Fruit fly (Drosophila melanogaster) whole organism, embryonic: ENCODE results near the gene Ac13E.
A peak's percentile ranks its signal among the peaks of the same experiment; 100 is the strongest.

ENCODE experiments used
- Atf-2 ChIP-seq: fragments of 200-800 bp; sonication (Bioruptor generic); optimal IDR thresholded peaks from 2 replicates; lab custom pipeline; 2016; ENCODE audit warnings: missing biosample characterization, missing genetic modification characterization
- B-H2 ChIP-seq: fragments of 200-800 bp; sonication (Bioruptor generic); optimal IDR thresholded peaks from 2 replicates; lab custom pipeline; 2018; ENCODE audit warnings: missing biosample characterization, mild to moderate bottlenecking, missing genetic modification characterization
- Bdp1 ChIP-seq: fragments of 200-800 bp; sonication (Bioruptor generic); optimal IDR thresholded peaks from 3 replicates; lab custom pipeline; 2016; ENCODE audit warnings: missing biosample characterization, missing genetic modification characterization
- CG10147 ChIP-seq: fragments of 200-800 bp; sonication (Bioruptor generic); optimal IDR thresholded peaks from 2 replicates; lab custom pipeline; 2019; ENCODE audit warnings: missing biosample characterization, mild to moderate bottlenecking, missing genetic modification characterization, moderate library complexity
- CG10209 ChIP-seq: fragments of 200-800 bp; sonication (Bioruptor generic); optimal IDR thresholded peaks from 3 replicates; lab custom pipeline; 2017; ENCODE audit warnings: missing biosample characterization, mild to moderate bottlenecking, missing genetic modification characterization, missing genetic modification reagents
- CG10654 ChIP-seq: fragments of 200-800 bp; sonication (Bioruptor generic); optimal IDR thresholded peaks from 2 replicates; lab custom pipeline; 2016; ENCODE audit warnings: missing biosample characterization, missing genetic modification characterization
- CG11085 ChIP-seq: fragments of 200-800 bp; sonication (Bioruptor generic); IDR thresholded peaks from 2 replicates; pipeline ENCODE4 v1.3.6; 2022; ENCODE audit warnings: missing biosample characterization, missing genetic modification characterization
- CG11247 ChIP-seq: fragments of 200-800 bp; sonication (Bioruptor generic); IDR thresholded peaks from 2 replicates; pipeline ENCODE4 v1.3.6; 2022; ENCODE audit warnings: missing biosample characterization, missing genetic modification characterization
- CG11504 ChIP-seq: fragments of 200-800 bp; sonication (Bioruptor generic); optimal IDR thresholded peaks from 3 replicates; lab custom pipeline; 2019; ENCODE audit warnings: missing biosample characterization, mild to moderate bottlenecking, missing genetic modification characterization, moderate library complexity
- CG11560 ChIP-seq: fragments of 200-800 bp; sonication (Bioruptor generic); IDR thresholded peaks from 3 replicates; pipeline ENCODE4 v1.3.6; 2022; ENCODE audit warnings: missing biosample characterization, missing genetic modification characterization
- CG12391 ChIP-seq: fragments of 200-800 bp; sonication (Bioruptor generic); optimal IDR thresholded peaks from 3 replicates; lab custom pipeline; 2018; ENCODE audit warnings: missing biosample characterization, mild to moderate bottlenecking, missing genetic modification characterization, moderate library complexity
- CG14014 ChIP-seq: fragments of 200-800 bp; sonication (Bioruptor generic); IDR thresholded peaks from 2 replicates; pipeline ENCODE4 v1.3.6; 2022; ENCODE audit warnings: missing biosample characterization, missing genetic modification characterization
- CG16779 ChIP-seq: fragments of 200-800 bp; sonication (Bioruptor generic); IDR thresholded peaks from 2 replicates; pipeline ENCODE4 v1.3.6; 2022; ENCODE audit warnings: missing biosample characterization, missing genetic modification characterization
- CG17359 ChIP-seq: fragments of 200-800 bp; sonication (Bioruptor generic); optimal IDR thresholded peaks from 3 replicates; lab custom pipeline; 2018; ENCODE audit warnings: missing biosample characterization, mild to moderate bottlenecking, missing genetic modification characterization, moderate library complexity
- CG17568 ChIP-seq: fragments of 200-800 bp; sonication (Bioruptor generic); optimal IDR thresholded peaks from 2 replicates; lab custom pipeline; 2018; ENCODE audit warnings: missing biosample characterization, mild to moderate bottlenecking, missing genetic modification characterization, moderate library complexity
- CG18619 ChIP-seq: fragments of 200-800 bp; sonication (Bioruptor generic); optimal IDR thresholded peaks from 3 replicates; lab custom pipeline; 2017; ENCODE audit warnings: missing biosample characterization, mild to moderate bottlenecking, missing genetic modification characterization
- CG2120 ChIP-seq: fragments of 200-800 bp; sonication (Bioruptor generic); optimal IDR thresholded peaks from 3 replicates; lab custom pipeline; 2016; ENCODE audit warnings: missing biosample characterization, missing genetic modification characterization
- CG2678 ChIP-seq: fragments of 200-800 bp; sonication (Bioruptor generic); optimal IDR thresholded peaks from 3 replicates; lab custom pipeline; 2019; ENCODE audit warnings: missing biosample characterization, mild to moderate bottlenecking, missing genetic modification characterization, moderate library complexity
- CG30403 ChIP-seq: fragments of 200-800 bp; sonication (Bioruptor generic); optimal IDR thresholded peaks from 3 replicates; lab custom pipeline; 2016; ENCODE audit warnings: missing biosample characterization, missing genetic modification characterization
- CG32772 ChIP-seq: fragments of 200-800 bp; sonication (Bioruptor generic); IDR thresholded peaks from 2 replicates; pipeline ENCODE4 v1.3.6; 2022; ENCODE audit warnings: missing biosample characterization, missing genetic modification characterization
- CG3995 ChIP-seq: fragments of 200-800 bp; sonication (Bioruptor generic); optimal IDR thresholded peaks from 3 replicates; lab custom pipeline; 2016; ENCODE audit warnings: missing biosample characterization, missing genetic modification characterization
- CG4282 ChIP-seq: fragments of 200-800 bp; sonication (Bioruptor generic); optimal IDR thresholded peaks from 2 replicates; lab custom pipeline; 2016; ENCODE audit warnings: missing biosample characterization, missing genetic modification characterization
- CG43689 ChIP-seq: fragments of 200-800 bp; sonication (Bioruptor generic); IDR thresholded peaks from 2 replicates; pipeline ENCODE4 v1.3.6; 2022; ENCODE audit warnings: missing biosample characterization, missing genetic modification characterization
- CG8290 ChIP-seq, 3 experiments: fragments of 200-800 bp; sonication (Bioruptor generic); optimal IDR thresholded peaks; 2 replicates each; lab custom pipeline; 2016 to 2019; ENCODE audit warnings: missing biosample characterization in 3 of 3, missing genetic modification characterization in 3 of 3, mild to moderate bottlenecking in 2 of 3, moderate library complexity in 1 of 3
- CG8478 ChIP-seq: fragments of >200 bp; optimal IDR thresholded peaks from 2 replicates; lab custom pipeline; 2018
- CG9609 ChIP-seq: fragments of 200-800 bp; sonication (Bioruptor generic); optimal IDR thresholded peaks from 3 replicates; lab custom pipeline; 2016; ENCODE audit warnings: missing biosample characterization, missing genetic modification characterization
- CG9797 ChIP-seq: fragments of 200-800 bp; sonication (Bioruptor generic); optimal IDR thresholded peaks from 3 replicates; lab custom pipeline; 2018; ENCODE audit warnings: missing biosample characterization, mild to moderate bottlenecking, missing genetic modification characterization
- D19A ChIP-seq: fragments of 200-800 bp; optimal IDR thresholded peaks from 3 replicates; lab custom pipeline; 2019; ENCODE audit warnings: missing biosample characterization, mild to moderate bottlenecking, missing genetic modification characterization, moderate library complexity
- Dp ChIP-seq: fragments of 200-800 bp; sonication (Bioruptor generic); optimal IDR thresholded peaks from 2 replicates; lab custom pipeline; 2018; ENCODE audit warnings: missing biosample characterization, mild to moderate bottlenecking, missing genetic modification characterization, moderate library complexity
- Gsc ChIP-seq: fragments of 200-800 bp; sonication (Bioruptor generic); IDR thresholded peaks from 2 replicates; pipeline ENCODE4 v1.3.6; 2022; ENCODE audit warnings: missing biosample characterization, missing genetic modification characterization
- Jarid2 ChIP-seq: fragments of 200-800 bp; sonication (Bioruptor generic); optimal IDR thresholded peaks from 3 replicates; lab custom pipeline; 2017; ENCODE audit warnings: mild to moderate bottlenecking, missing biosample characterization, missing genetic modification reagents, missing genetic modification characterization
- MESR4 ChIP-seq: fragments of 200-800 bp; sonication (Bioruptor generic); optimal IDR thresholded peaks from 2 replicates; lab custom pipeline; 2018; ENCODE audit warnings: missing biosample characterization, mild to moderate bottlenecking, missing genetic modification characterization, moderate library complexity
- MTF-1 ChIP-seq: fragments of 200-800 bp; sonication (Bioruptor generic); optimal IDR thresholded peaks from 2 replicates; lab custom pipeline; 2018; ENCODE audit warnings: missing biosample characterization, mild to moderate bottlenecking, missing genetic modification characterization, borderline replicate concordance
- Nf-YC ChIP-seq: fragments of 200-800 bp; optimal IDR thresholded peaks from 3 replicates; lab custom pipeline; 2019; ENCODE audit warnings: missing biosample characterization, mild to moderate bottlenecking, missing genetic modification characterization, moderate library complexity
- Ptx1 ChIP-seq: fragments of 200-800 bp; sonication (Bioruptor generic); IDR thresholded peaks from 2 replicates; pipeline ENCODE4 v1.3.6; 2022; ENCODE audit warnings: missing biosample characterization, missing genetic modification characterization
- Taf1 ChIP-seq: fragments of 200-800 bp; sonication (Bioruptor generic); IDR thresholded peaks from 2 replicates; pipeline ENCODE4 v1.3.6; 2022; ENCODE audit warnings: missing biosample characterization, missing genetic modification characterization
- Xrp1 ChIP-seq: fragments of 200-800 bp; sonication (Bioruptor generic); IDR thresholded peaks from 2 replicates; pipeline ENCODE4 v1.3.6; 2022; ENCODE audit warnings: missing biosample characterization, missing genetic modification characterization
- YL-1 ChIP-seq: fragments of 200-800 bp; sonication (Bioruptor generic); optimal IDR thresholded peaks from 3 replicates; lab custom pipeline; 2017; ENCODE audit warnings: missing biosample characterization, mild to moderate bottlenecking, missing genetic modification characterization
- ap ChIP-seq: fragments of 200-800 bp; sonication (Bioruptor generic); IDR thresholded peaks from 2 replicates; pipeline ENCODE4 v1.3.6; 2022; ENCODE audit warnings: missing biosample characterization, missing genetic modification characterization
- bab2 ChIP-seq: fragments of 200-800 bp; sonication (Bioruptor generic); optimal IDR thresholded peaks from 2 replicates; lab custom pipeline; 2016; ENCODE audit warnings: missing biosample characterization, missing genetic modification characterization
- dati ChIP-seq: fragments of 200-800 bp; sonication (Bioruptor generic); IDR thresholded peaks from 2 replicates; pipeline ENCODE4 v1.3.6; 2022; ENCODE audit warnings: missing biosample characterization, missing genetic modification characterization
- ewg ChIP-seq: fragments of 200-800 bp; sonication (Bioruptor generic); optimal IDR thresholded peaks from 3 replicates; lab custom pipeline; 2017; ENCODE audit warnings: mild to moderate bottlenecking, missing biosample characterization, missing genetic modification reagents, missing genetic modification characterization
- insv ChIP-seq, 2 experiments: fragments of 200-800 bp; sonication (Bioruptor generic); optimal IDR thresholded peaks; 3 replicates each; lab custom pipeline; 2016 to 2018; ENCODE audit warnings: missing biosample characterization in 2 of 2, missing genetic modification characterization in 2 of 2
- pb ChIP-seq: fragments of 200-800 bp; sonication (Bioruptor generic); optimal IDR thresholded peaks from 3 replicates; lab custom pipeline; 2016; ENCODE audit warnings: missing biosample characterization, missing genetic modification characterization
- peb ChIP-seq: fragments of 200-800 bp; sonication (Bioruptor generic); IDR thresholded peaks from 2 replicates; pipeline ENCODE4 v1.3.6; 2022; ENCODE audit warnings: missing biosample characterization, missing genetic modification characterization
- prd ChIP-seq, 3 experiments: fragments of >200 bp in 2 of 3; fragments of 200-800 bp in 1 of 3; sonication (Bioruptor generic) in 1 of 3; optimal IDR thresholded peaks in 2 of 3; IDR thresholded peaks in 1 of 3; 2 replicates in 2 of 3; 3 replicates in 1 of 3; pipeline versions ENCODE4 v1.3.6 to Lab custom; 2017 to 2022; ENCODE audit warnings: missing biosample characterization in 1 of 3, missing genetic modification characterization in 1 of 3
- rib ChIP-seq: fragments of 200-800 bp; sonication (Bioruptor generic); IDR thresholded peaks from 2 replicates; pipeline ENCODE4 v1.3.6; 2022; ENCODE audit warnings: missing biosample characterization, missing genetic modification characterization
- vvl ChIP-seq: fragments of 200-800 bp; sonication (Bioruptor generic); IDR thresholded peaks from 2 replicates; pipeline ENCODE4 v1.3.6; 2022; ENCODE audit warnings: missing biosample characterization, missing genetic modification characterization
- wek ChIP-seq: fragments of 200-800 bp; sonication (Bioruptor generic); optimal IDR thresholded peaks from 3 replicates; lab custom pipeline; 2018; ENCODE audit warnings: missing biosample characterization, mild to moderate bottlenecking, missing genetic modification characterization, moderate library complexity
- yki ChIP-seq: fragments of >200 bp; optimal IDR thresholded peaks from 3 replicates; lab custom pipeline; 2018

The Ac13E gene

dm6 chrX:15594230-15594857 is 40.3 kb upstream of the Ac13E start (continued):
- no peak for TF ChIP-seq CG2678 (tag; lab: Kevin White, UChicago)
- TF ChIP-seq Jarid2 = no peak
- TF ChIP-seq peb (GFP tag; lab: Robert Waterston, UW) = no peak
- no peak for TF ChIP-seq prd (optimal IDR thresholded peaks at IDR 0.05; lab: Kevin White, UChicago)
- peak; percentile 51; the same call in 2 of the 3 replicates for TF ChIP-seq prd (GFP tag; IDR thresholded peaks at IDR 0.05; lab: Robert Waterston, UW)
- TF ChIP-seq CG2120 (GFP tag; lab: Kevin White, UChicago) = no peak
- TF ChIP-seq CG9609 (GFP tag; lab: Kevin White, UChicago) = no peak
- TF ChIP-seq CG14014 (GFP tag; lab: Robert Waterston, UW) = 0 out of 2 replicates have a peak, but pooled peaks have one; percentile 32
- TF ChIP-seq yki (lab: Kevin White, UChicago) = no peak
- TF ChIP-seq CG18619 (GFP tag; lab: Kevin White, UChicago) = no peak
- TF ChIP-seq CG11247 (GFP tag; lab: Robert Waterston, UW) = peak; percentile 77
- TF ChIP-seq CG11085 (GFP tag; lab: Robert Waterston, UW) = peak; percentile 61; the same call in 1 of the 2 replicates
- peak; percentile 25; the same call in 1 of the 3 replicates for TF ChIP-seq CG11560
- TF ChIP-seq insv (GFP tag; optimal IDR thresholded peaks at IDR 0.05; lab: Kevin White, UChicago) = peak in 1 of 2 experiments; percentile 36
- peak; percentile 20 for TF ChIP-seq D19A (tag; lab: Kevin White, UChicago)
- no peak for TF ChIP-seq pb (GFP tag; lab: Kevin White, UChicago)
- no peak for TF ChIP-seq rib (GFP tag; lab: Robert Waterston, UW)
- TF ChIP-seq dati (GFP tag; lab: Robert Waterston, UW) = no peak
- TF ChIP-seq CG9797 (GFP tag; lab: Kevin White, UChicago) = no peak
- peak; percentile 61 for TF ChIP-seq CG32772 (GFP tag; lab: Robert Waterston, UW)
- TF ChIP-seq CG16779 = no peak
- TF ChIP-seq Dp (GFP tag; lab: Kevin White, UChicago) = peak; percentile 51
- no peak for TF ChIP-seq Gsc
- no peak for TF ChIP-seq B-H2 (GFP tag; lab: Kevin White, UChicago)
- no peak for TF ChIP-seq CG17568 (GFP tag; lab: Kevin White, UChicago)
- no peak for TF ChIP-seq Bdp1 (GFP tag; lab: Kevin White, UChicago)
- no peak for TF ChIP-seq CG10209 (GFP tag; lab: Kevin White, UChicago)
- no peak for TF ChIP-seq CG10654 (GFP tag; lab: Kevin White, UChicago)
- TF ChIP-seq Xrp1 (GFP tag; lab: Robert Waterston, UW) = no peak
- no peak for TF ChIP-seq MESR4 (GFP tag; lab: Kevin White, UChicago)
- TF ChIP-seq CG10147 (GFP tag; lab: Kevin White, UChicago) = no peak
- TF ChIP-seq Atf-2 (GFP tag; lab: Kevin White, UChicago) = no peak
- TF ChIP-seq YL-1 = no peak
- peak; percentile 93 for TF ChIP-seq CG11504 (tag; lab: Kevin White, UChicago)
- no peak for TF ChIP-seq ewg
- TF ChIP-seq CG17359 (tag; lab: Kevin White, UChicago) = peak; percentile 18
- TF ChIP-seq Nf-YC (tag; lab: Kevin White, UChicago) = no peak
- no peak for TF ChIP-seq CG43689 (GFP tag; lab: Robert Waterston, UW)
- TF ChIP-seq CG3995 = no peak
- TF ChIP-seq CG12391 (tag; lab: Kevin White, UChicago) = no peak
- no peak for TF ChIP-seq CG8290 (GFP tag; optimal IDR thresholded peaks at IDR 0.05; lab: Kevin White, UChicago)
- no peak for TF ChIP-seq CG8290 (tag; optimal IDR thresholded peaks at IDR 0.05; lab: Kevin White, UChicago)
- TF ChIP-seq bab2 (GFP tag; lab: Kevin White, UChicago) = peak; percentile 25
- TF ChIP-seq wek (GFP tag; lab: Kevin White, UChicago) = no peak
- no peak for TF ChIP-seq CG8478
- no peak for TF ChIP-seq MTF-1 (GFP tag; lab: Kevin White, UChicago)
- TF ChIP-seq Ptx1 (GFP tag; lab: Robert Waterston, UW) = peak; percentile 73
- peak; percentile 34; the same call in 1 of the 2 replicates for TF ChIP-seq Taf1 (GFP tag; lab: Robert Waterston, UW)
- no peak for TF ChIP-seq CG4282
- peak; percentile 23 for TF ChIP-seq CG30403 (GFP tag; lab: Kevin White, UChicago)
- no peak for TF ChIP-seq ap (GFP tag; lab: Robert Waterston, UW)
- peak; percentile 70 for TF ChIP-seq vvl (GFP tag; lab: Robert Waterston, UW)
